Fruit fly (Drosophila melanogaster): ENCODE measurements around the gene CG42249.

- TF ChIP-seq CG10348 (GFP tag; IDR thresholded peaks at IDR 0.05): no peak
- no peak for TF ChIP-seq CG14655 (GFP tag; optimal IDR thresholded peaks at IDR 0.05)
- no peak for TF ChIP-seq rn (GFP tag; IDR thresholded peaks at IDR 0.05)
Observed at dm6 chrX:11136587-11137512, 40.8 kb downstream of the CG42249 start, which contains the start of gene Klp10A.

Data from whole organism, pupa.